Worm (Caenorhabditis elegans): ENCODE measurements around the gene C34E10.9.

C34E10.9 gene

DNA sequence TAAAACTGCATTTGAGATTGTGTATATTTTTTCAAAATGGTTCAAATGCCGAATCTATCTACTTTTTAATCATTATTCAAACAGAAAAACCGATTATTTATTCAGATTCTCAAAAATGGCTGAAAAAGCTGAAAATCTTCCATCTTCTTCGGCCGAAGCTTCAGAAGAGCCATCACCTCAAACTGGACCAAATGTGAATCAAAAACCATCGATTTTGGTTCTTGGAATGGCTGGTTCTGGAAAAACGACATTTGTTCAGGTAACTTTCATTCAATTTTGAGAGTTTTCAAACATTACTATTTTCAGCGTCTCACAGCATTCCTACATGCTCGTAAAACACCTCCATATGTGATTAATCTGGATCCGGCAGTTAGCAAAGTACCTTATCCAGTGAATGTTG lies 4.3 kb downstream of the C34E10.9 start, which contains the start of gene gop-2:
Gene gop-2, plus strand, starts transcription at position 106 of the 400 bp plus-strand sequence.
- TF ChIP-seq ets-4 (GFP tag; optimal IDR thresholded peaks at IDR 0.05) (no peak), snpc-1.1 (tag; optimal IDR thresholded peaks at IDR 0.05; ENCODE audit: insufficient read depth) (no peak), let-607 (tag; optimal IDR thresholded peaks at IDR 0.05) (no peak), snpc-3.4 (tag; optimal IDR thresholded peaks at IDR 0.05) (no peak), unc-130 (GFP tag; optimal IDR thresholded peaks at IDR 0.05) (no peak), lir-1 (GFP tag; conservative IDR thresholded peaks at IDR 0.05) (no peak), attf-5 (GFP tag; optimal IDR thresholded peaks at IDR 0.05) (no peak), tlf-1 (GFP tag; optimal IDR thresholded peaks at IDR 0.05) (no peak), snpc-1.3 (tag; optimal IDR thresholded peaks at IDR 0.05; ENCODE audit: insufficient read depth) (no peak), egl-44 (GFP tag; IDR thresholded peaks at IDR 0.05) (no peak), F37B4.10 (GFP tag; IDR thresholded peaks at IDR 0.05) (no peak), nhr-179 (tag; optimal IDR thresholded peaks at IDR 0.05) (no peak), hmg-1.2 (GFP tag; IDR thresholded peaks at IDR 0.05) (no peak), Y56A3A.18 (GFP tag; IDR thresholded peaks at IDR 0.05) (no peak), B0336.3 (GFP tag; IDR thresholded peaks at IDR 0.05) (no peak), let-526 (GFP tag; IDR thresholded peaks at IDR 0.05) (no peak), cebp-1 (GFP tag; IDR thresholded peaks at IDR 0.05) (no peak), cebp-1 (tag; optimal IDR thresholded peaks at IDR 0.05) (no peak)

DNA sequence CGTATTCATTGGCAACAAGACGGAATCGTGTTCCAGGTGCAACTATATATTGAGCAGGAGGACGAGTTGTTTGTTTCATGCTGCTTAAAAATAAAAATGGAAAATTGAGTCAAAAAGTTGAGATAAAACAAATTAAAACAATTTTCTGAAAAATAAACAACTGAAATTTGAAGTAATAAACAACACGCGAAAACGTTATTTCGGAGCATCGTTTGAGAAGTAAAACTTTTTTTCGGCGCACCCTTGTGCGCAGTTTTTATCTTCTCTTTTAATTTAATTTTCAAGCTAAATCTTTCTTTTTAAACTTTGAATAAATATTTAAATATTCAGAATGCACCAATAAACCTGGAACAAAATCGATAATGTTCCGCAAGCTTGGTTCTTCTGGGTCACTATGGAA lies 9.1 kb downstream of the C34E10.9 start, which contains the start of the genes sumv-1 and gop-1:
Gene sumv-1, minus strand, starts transcription at position 80 of the 400 bp plus-strand sequence.
Gene gop-1, plus strand, starts transcription at position 331 of the 400 bp plus-strand sequence.
- no peak for TF ChIP-seq pha-4 (tag; optimal IDR thresholded peaks at IDR 0.05)
- peak; percentile 83 for TF ChIP-seq attf-3 (GFP tag; conservative IDR thresholded peaks at IDR 0.05)

DNA sequence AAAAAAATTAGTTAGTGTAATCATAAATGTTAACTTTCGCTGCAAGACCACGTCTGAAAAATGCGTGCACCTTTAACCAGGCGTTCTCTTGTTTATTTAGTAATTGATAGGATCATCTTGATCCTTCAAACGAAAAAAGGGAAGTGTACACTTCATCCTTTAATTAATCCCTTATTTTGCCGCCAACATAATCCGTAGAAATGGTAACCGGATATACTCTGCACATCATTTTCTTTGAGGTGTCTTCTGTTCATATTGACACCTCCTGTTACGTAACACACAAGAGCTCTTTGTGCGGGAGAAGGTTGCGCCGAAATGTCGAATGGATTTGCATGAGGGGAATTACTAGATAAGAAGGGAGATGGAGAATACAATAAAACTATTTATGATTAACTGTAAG lies 14.5 kb downstream of the C34E10.9 start:
- TF ChIP-seq unc-62 (GFP tag; optimal IDR thresholded peaks at IDR 0.05) = no peak
- no peak for TF ChIP-seq nhr-120 (GFP tag; IDR thresholded peaks at IDR 0.05)
- TF ChIP-seq rec-8 (tag; optimal IDR thresholded peaks at IDR 0.05) = no peak
- no peak for TF ChIP-seq zim-3 (tag; optimal IDR thresholded peaks at IDR 0.05)
- TF ChIP-seq gei-17 (GFP tag; optimal IDR thresholded peaks at IDR 0.05) = no peak
- no peak for TF ChIP-seq ceh-27 (GFP tag; optimal IDR thresholded peaks at IDR 0.05)
- TF ChIP-seq hlh-26 (GFP tag; conservative IDR thresholded peaks at IDR 0.05) = no peak
- TF ChIP-seq sdz-38 (tag; optimal IDR thresholded peaks at IDR 0.05) = no peak
- TF ChIP-seq attf-3 (GFP tag; conservative IDR thresholded peaks at IDR 0.05) = no peak
- TF ChIP-seq Y56A3A.18 (GFP tag; IDR thresholded peaks at IDR 0.05) = no peak

DNA sequence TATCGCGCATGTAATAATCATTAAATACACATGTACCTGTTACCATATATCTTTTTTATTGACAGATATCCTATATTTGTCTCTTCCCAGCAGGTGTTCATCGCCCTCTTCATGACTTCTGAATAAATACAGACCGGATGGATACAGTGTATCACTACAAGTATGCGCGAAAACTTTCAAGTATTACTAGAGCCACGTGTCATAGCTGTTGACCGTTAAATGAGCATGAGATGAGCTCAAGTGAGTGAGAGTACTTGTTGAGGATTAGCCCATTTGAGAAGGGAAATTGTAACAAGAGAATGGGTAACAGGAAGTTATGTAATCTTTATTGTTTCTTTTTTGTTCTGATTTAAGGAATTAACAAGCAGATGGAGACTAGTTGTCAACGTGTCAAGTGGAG lies 18.1 kb downstream of the C34E10.9 start:
- no peak for TF ChIP-seq attf-3 (GFP tag; conservative IDR thresholded peaks at IDR 0.05)
- no peak for TF ChIP-seq atf-7 (tag; optimal IDR thresholded peaks at IDR 0.05)
- TF ChIP-seq snpc-1.1 (tag; optimal IDR thresholded peaks at IDR 0.05; ENCODE audit: insufficient read depth) = no peak
- TF ChIP-seq somi-1 (GFP tag; optimal IDR thresholded peaks at IDR 0.05) = no peak
- no peak for TF ChIP-seq ccch-3 (GFP tag; optimal IDR thresholded peaks at IDR 0.05)
- TF ChIP-seq hmg-1.2 (GFP tag; IDR thresholded peaks at IDR 0.05) = no peak
- no peak for TF ChIP-seq mel-28 (tag; optimal IDR thresholded peaks at IDR 0.05; ENCODE audit: borderline replicate concordance)
- TF ChIP-seq him-1 (tag; optimal IDR thresholded peaks at IDR 0.05) = no peak
- TF ChIP-seq ztf-25 (GFP tag; IDR thresholded peaks at IDR 0.05) = no peak
- TF ChIP-seq ztf-3 (GFP tag; optimal IDR thresholded peaks at IDR 0.05) = no peak
- no peak for TF ChIP-seq lsl-1 (GFP tag; optimal IDR thresholded peaks at IDR 0.05)
